Fruit fly (Drosophila melanogaster): Measurements from ENCODE around the gene Sfp65A.

DNA sequence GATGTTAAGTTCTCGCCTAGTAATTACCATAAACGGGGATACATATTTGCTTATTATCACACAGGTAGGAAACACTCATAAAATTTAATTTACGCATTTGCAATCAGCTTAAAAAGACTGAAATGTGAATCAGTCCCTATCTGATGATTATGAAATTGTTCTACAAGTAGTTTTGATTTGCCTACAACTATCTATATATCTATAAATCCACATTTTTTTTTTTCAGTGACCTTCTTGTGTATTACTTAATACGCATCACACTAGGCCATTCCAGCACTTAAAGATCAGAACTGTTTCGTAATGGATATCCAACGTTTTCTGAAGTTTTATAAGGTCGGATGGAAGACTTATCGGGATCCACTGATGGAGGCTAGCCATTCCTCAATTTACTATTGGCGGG is 24.8 kb upstream of the Sfp65A start, which contains the start of gene Or65b:
- TF ChIP-seq CG3919 (GFP tag; optimal IDR thresholded peaks at IDR 0.05) (no peak), OdsH (GFP tag; optimal IDR thresholded peaks at IDR 0.05) (no peak), Blimp-1 (GFP tag; optimal IDR thresholded peaks at IDR 0.05) (no peak)
